Worm (Caenorhabditis elegans) whole organism, L4 larva: ENCODE results near the gene T22F3.8.

Source experiments
- Y5F2A.4 ChIP-seq: fragments of 200-800 bp; sonication (Bioruptor generic); optimal IDR thresholded peaks from 2 replicates; lab custom pipeline; 2018; ENCODE audit warnings: mild to moderate bottlenecking, missing genetic modification characterization, missing compliant biosample characterization
- egl-27 ChIP-seq: sonication (generic microtip); optimal IDR thresholded peaks from 3 replicates; lab custom pipeline; 2017; ENCODE audit warnings: missing biosample characterization, missing genetic modification reagents, missing genetic modification characterization
- egl-43 ChIP-seq: fragments of 200-800 bp; sonication (Bioruptor generic); IDR thresholded peaks from 2 replicates; pipeline ENCODE4 v1.3.6; 2022; ENCODE audit warnings: missing genetic modification reagents, missing genetic modification characterization, missing compliant biosample characterization
- mdl-1 ChIP-seq, 2 experiments: fragments of 150-350 bp in 1 of 2; sonication (generic microtip) in 1 of 2; optimal IDR thresholded peaks; 2 replicates each; lab custom pipeline; 2014 to 2017; ENCODE audit warnings: missing biosample characterization in 2 of 2, missing genetic modification characterization in 2 of 2
- nhr-102 ChIP-seq: sonication (generic microtip); optimal IDR thresholded peaks from 2 replicates; lab custom pipeline; 2016; ENCODE audit warnings: mild to moderate bottlenecking, missing genetic modification characterization, moderate library complexity, missing compliant biosample characterization
- nhr-42 ChIP-seq: fragments of 200-800 bp; sonication (Bioruptor generic); IDR thresholded peaks from 2 replicates; pipeline ENCODE4 v1.3.6; 2022; ENCODE audit warnings: missing genetic modification characterization, missing compliant biosample characterization
- snpc-4 ChIP-seq: fragments of 150-350 bp; optimal IDR thresholded peaks from 2 replicates; lab custom pipeline; 2014; ENCODE audit warnings: missing biosample characterization, missing genetic modification characterization

DNA sequence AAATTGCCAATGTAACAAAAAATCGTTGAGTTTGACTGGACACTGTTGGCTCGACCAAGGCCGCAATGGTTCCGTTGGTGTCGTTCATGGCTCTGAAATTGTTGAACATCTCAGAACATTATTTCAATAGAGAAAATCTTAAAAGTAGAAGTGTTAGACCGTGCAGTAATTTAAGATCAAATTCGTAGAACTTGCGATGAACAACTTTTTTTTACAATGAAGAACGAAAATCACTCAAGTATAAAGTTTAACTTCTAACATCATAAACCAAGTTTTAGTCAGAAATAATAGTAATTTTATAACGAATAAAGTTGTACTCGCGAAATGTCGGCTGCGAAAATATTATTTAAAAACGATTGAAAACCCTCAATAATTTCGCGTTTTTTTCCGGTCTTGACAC, 31.9 kb upstream of the T22F3.8 start, which contains the start of gene srx-41:
- no peak for TF ChIP-seq egl-43
- TF ChIP-seq nhr-102 (tag; lab: Kevin White, UChicago) = no peak
- no peak for TF ChIP-seq nhr-42 (GFP tag; lab: Robert Waterston, UW)
- no peak for TF ChIP-seq mdl-1 (tag; optimal IDR thresholded peaks at IDR 0.05; lab: Kevin White, UChicago)
- TF ChIP-seq egl-27 (tag; lab: Kevin White, UChicago) = no peak
- TF ChIP-seq snpc-4 = no peak
- TF ChIP-seq Y5F2A.4 (GFP tag; lab: Kevin White, UChicago) = no peak
